Worm (Caenorhabditis elegans) whole organism, young adult: ENCODE measurements around the gene ZK896.5.

Experiments
- T26A5.8 ChIP-seq: sonication (generic microtip); optimal IDR thresholded peaks from 2 replicates; lab custom pipeline; 2016; ENCODE audit warnings: missing genetic modification characterization, missing compliant biosample characterization
- ceh-40 ChIP-seq: fragments of 200-800 bp; sonication (Bioruptor generic); IDR thresholded peaks from 2 replicates; pipeline ENCODE4 v1.3.6; 2022; ENCODE audit warnings: missing genetic modification characterization, missing compliant biosample characterization
- hmg-20 ChIP-seq: fragments of 200-800 bp; sonication (Bioruptor generic); IDR thresholded peaks from 2 replicates; pipeline ENCODE4 v1.3.6; 2022; ENCODE audit warnings: missing genetic modification reagents, missing genetic modification characterization, missing compliant biosample characterization
- sdz-38 ChIP-seq: sonication (generic microtip); optimal IDR thresholded peaks from 2 replicates; lab custom pipeline; 2016; ENCODE audit warnings: missing genotype, missing genetic modification characterization, missing compliant biosample characterization
- snpc-4 ChIP-seq, 5 experiments: fragments of 150-350 bp in 1 of 5; sonication (generic microtip) in 4 of 5; optimal IDR thresholded peaks; 2 replicates each; lab custom pipeline; 2014 to 2018; ENCODE audit warnings: missing genetic modification characterization in 5 of 5, missing biosample characterization in 3 of 5, antibody characterized with exemption in 2 of 5, mild to moderate bottlenecking in 2 of 5, missing compliant biosample characterization in 2 of 5, missing genotype in 2 of 5, moderate library complexity in 2 of 5, missing genetic modification reagents in 1 of 5
- tbx-9 ChIP-seq: sonication (generic microtip); optimal IDR thresholded peaks from 2 replicates; lab custom pipeline; 2016; ENCODE audit warnings: borderline replicate concordance, missing genetic modification characterization, inconsistent platforms, missing compliant biosample characterization
- unc-62 ChIP-seq: fragments of 150-350 bp; optimal IDR thresholded peaks from 2 replicates; lab custom pipeline; 2014; ENCODE audit warnings: missing biosample characterization, missing genetic modification reagents, missing genetic modification characterization

- no peak for TF ChIP-seq snpc-4 (GFP tag; optimal IDR thresholded peaks at IDR 0.05; lab: Kevin White, UChicago)
- TF ChIP-seq snpc-4 (tag; optimal IDR thresholded peaks at IDR 0.05; lab: Kevin White, UChicago), result no peak
- no peak for TF ChIP-seq tbx-9 (tag; lab: Kevin White, UChicago)
- no peak for TF ChIP-seq hmg-20 (GFP tag; lab: Robert Waterston, UW)
- TF ChIP-seq ceh-40 (GFP tag; lab: Robert Waterston, UW), result no peak
- no peak for TF ChIP-seq T26A5.8
- no peak for TF ChIP-seq unc-62 (GFP tag; lab: Kevin White, UChicago)
- no peak for TF ChIP-seq sdz-38
Measured at ce11 chrIV:12911990-12912389, 32.5 kb upstream of the ZK896.5 start, which contains the start of gene K08D8.5.
